Fruit fly (Drosophila melanogaster) whole organism, embryonic: ENCODE results near the gene LManIV.

Experiments used
- Awh ChIP-seq: fragments of 200-800 bp; sonication (Bioruptor generic); IDR thresholded peaks from 2 replicates; pipeline ENCODE4, ENCODE4 v1.3.6; 2022; ENCODE audit warnings: missing biosample characterization, missing genetic modification characterization
- CG10654 ChIP-seq: fragments of 200-800 bp; sonication (Bioruptor generic); optimal IDR thresholded peaks from 2 replicates; lab custom pipeline; 2016; ENCODE audit warnings: missing biosample characterization, missing genetic modification characterization
- CG11504 ChIP-seq: fragments of 200-800 bp; sonication (Bioruptor generic); optimal IDR thresholded peaks from 3 replicates; lab custom pipeline; 2019; ENCODE audit warnings: missing biosample characterization, mild to moderate bottlenecking, missing genetic modification characterization, moderate library complexity
- CG11696 ChIP-seq: fragments of 200-800 bp; sonication (Bioruptor generic); IDR thresholded peaks from 2 replicates; pipeline ENCODE4 v1.3.6; 2022; ENCODE audit warnings: missing biosample characterization, missing genetic modification characterization
- CG12391 ChIP-seq: fragments of 200-800 bp; sonication (Bioruptor generic); optimal IDR thresholded peaks from 3 replicates; lab custom pipeline; 2018; ENCODE audit warnings: missing biosample characterization, mild to moderate bottlenecking, missing genetic modification characterization, moderate library complexity
- CG13424 ChIP-seq: fragments of 200-800 bp; sonication (Bioruptor generic); optimal IDR thresholded peaks from 2 replicates; lab custom pipeline; 2019; ENCODE audit warnings: missing biosample characterization, mild to moderate bottlenecking, missing genetic modification characterization, moderate library complexity
- CG13894 ChIP-seq: fragments of 200-800 bp; sonication (Bioruptor generic); optimal IDR thresholded peaks from 3 replicates; lab custom pipeline; 2018; ENCODE audit warnings: missing biosample characterization, mild to moderate bottlenecking, missing genetic modification characterization, moderate library complexity
- CG16779 ChIP-seq: fragments of 200-800 bp; sonication (Bioruptor generic); IDR thresholded peaks from 2 replicates; pipeline ENCODE4 v1.3.6; 2022; ENCODE audit warnings: missing biosample characterization, missing genetic modification characterization
- CG17829 ChIP-seq: fragments of 200-800 bp; optimal IDR thresholded peaks from 2 replicates; lab custom pipeline; 2019; ENCODE audit warnings: missing biosample characterization, mild to moderate bottlenecking, missing genetic modification characterization, moderate library complexity
- CG1792 ChIP-seq: fragments of 200-800 bp; sonication (Bioruptor generic); optimal IDR thresholded peaks from 2 replicates; lab custom pipeline; 2016; ENCODE audit warnings: missing biosample characterization, missing genetic modification characterization
- CG18619 ChIP-seq: fragments of 200-800 bp; sonication (Bioruptor generic); optimal IDR thresholded peaks from 3 replicates; lab custom pipeline; 2017; ENCODE audit warnings: missing biosample characterization, mild to moderate bottlenecking, missing genetic modification characterization
- CG2202 ChIP-seq: fragments of 200-800 bp; sonication (Bioruptor generic); optimal IDR thresholded peaks from 2 replicates; lab custom pipeline; 2018; ENCODE audit warnings: missing biosample characterization, mild to moderate bottlenecking, missing genetic modification characterization
- CG2678 ChIP-seq: fragments of 200-800 bp; sonication (Bioruptor generic); optimal IDR thresholded peaks from 3 replicates; lab custom pipeline; 2019; ENCODE audit warnings: missing biosample characterization, mild to moderate bottlenecking, missing genetic modification characterization, moderate library complexity
- CG32532 ChIP-seq: fragments of 200-800 bp; sonication (Bioruptor generic); IDR thresholded peaks from 2 replicates; pipeline ENCODE4 v1.3.6; 2022; ENCODE audit warnings: missing biosample characterization, missing genetic modification characterization
- CG3407 ChIP-seq: fragments of 200-800 bp; sonication (Bioruptor generic); optimal IDR thresholded peaks from 2 replicates; lab custom pipeline; 2018; ENCODE audit warnings: missing biosample characterization, mild to moderate bottlenecking, missing genetic modification characterization
- CG3838 ChIP-seq: fragments of 200-800 bp; sonication (Bioruptor generic); optimal IDR thresholded peaks from 3 replicates; lab custom pipeline; 2016; ENCODE audit warnings: missing biosample characterization, missing genetic modification characterization
- CG6254 ChIP-seq: fragments of 200-800 bp; sonication (Bioruptor generic); optimal IDR thresholded peaks from 3 replicates; lab custom pipeline; 2017; ENCODE audit warnings: mild to moderate bottlenecking, missing biosample characterization, missing genetic modification reagents, missing genetic modification characterization
- CG6813 ChIP-seq: fragments of 200-800 bp; sonication (Bioruptor generic); optimal IDR thresholded peaks from 2 replicates; lab custom pipeline; 2017; ENCODE audit warnings: missing biosample characterization, missing genetic modification characterization, mild to moderate bottlenecking, moderate library complexity, missing genetic modification reagents
- CG7357 ChIP-seq: fragments of 200-800 bp; sonication (Bioruptor generic); IDR thresholded peaks from 3 replicates; pipeline ENCODE4 v1.3.6; 2022; ENCODE audit warnings: missing biosample characterization, missing genetic modification characterization
- CG8388 ChIP-seq: fragments of 200-800 bp; sonication (Bioruptor generic); optimal IDR thresholded peaks from 2 replicates; lab custom pipeline; 2019; ENCODE audit warnings: missing biosample characterization, mild to moderate bottlenecking, missing genetic modification characterization, moderate library complexity
- CG9817 ChIP-seq: fragments of 200-800 bp; sonication (Bioruptor generic); optimal IDR thresholded peaks from 2 replicates; lab custom pipeline; 2018; ENCODE audit warnings: missing biosample characterization, mild to moderate bottlenecking, missing genetic modification characterization, moderate library complexity
- CTCF ChIP-seq: fragments of 200-800 bp; sonication (Bioruptor generic); optimal IDR thresholded peaks from 2 replicates; lab custom pipeline; 2017; ENCODE audit warnings: missing biosample characterization, mild to moderate bottlenecking, missing genetic modification characterization, moderate library complexity
- CoRest ChIP-seq: fragments of 200-800 bp; sonication (Bioruptor generic); optimal IDR thresholded peaks from 3 replicates; lab custom pipeline; 2018; ENCODE audit warnings: missing biosample characterization, mild to moderate bottlenecking, missing genetic modification characterization, moderate library complexity
- Dfd ChIP-seq, 2 experiments: fragments of >200 bp; optimal IDR thresholded peaks; 2 replicates each; lab custom pipeline; 2017; ENCODE audit warnings: missing biosample characterization in 2 of 2, missing genetic modification characterization in 2 of 2
- Dref ChIP-seq: fragments of 200-800 bp; sonication (Bioruptor generic); IDR thresholded peaks from 2 replicates; pipeline ENCODE4 v1.3.6; 2022; ENCODE audit warnings: missing biosample characterization, missing genetic modification characterization
- Fer1 ChIP-seq: fragments of 200-800 bp; sonication (Bioruptor generic); optimal IDR thresholded peaks from 2 replicates; lab custom pipeline; 2017; ENCODE audit warnings: missing biosample characterization, mild to moderate bottlenecking, missing genetic modification characterization
- Kr ChIP-seq: fragments of 200-800 bp; sonication (Bioruptor generic); optimal IDR thresholded peaks from 2 replicates; lab custom pipeline; 2017; ENCODE audit warnings: missing biosample characterization, mild to moderate bottlenecking, missing genetic modification characterization
- MBD-R2 ChIP-seq: fragments of 200-800 bp; sonication (Bioruptor generic); IDR thresholded peaks from 2 replicates; pipeline ENCODE4 v1.3.6; 2022; ENCODE audit warnings: missing biosample characterization, missing genetic modification characterization
- Six4 ChIP-seq: fragments of 200-800 bp; sonication (Bioruptor generic); optimal IDR thresholded peaks from 2 replicates; lab custom pipeline; 2016; ENCODE audit warnings: missing biosample characterization, missing genetic modification characterization
- Stat92E ChIP-seq, 3 experiments: fragments of >200 bp in 2 of 3; fragments of 200-800 bp in 1 of 3; sonication (Bioruptor generic) in 1 of 3; optimal IDR thresholded peaks; 2 replicates each; lab custom pipeline; 2017 to 2019; ENCODE audit warnings: missing biosample characterization in 3 of 3, missing genetic modification characterization in 3 of 3, mild to moderate bottlenecking in 1 of 3, moderate library complexity in 1 of 3
- TFAM ChIP-seq: fragments of 200-800 bp; sonication (Bioruptor generic); optimal IDR thresholded peaks from 2 replicates; lab custom pipeline; 2017; ENCODE audit warnings: missing biosample characterization, missing genetic modification characterization, inconsistent platforms
- YL-1 ChIP-seq: fragments of 200-800 bp; sonication (Bioruptor generic); optimal IDR thresholded peaks from 3 replicates; lab custom pipeline; 2017; ENCODE audit warnings: missing biosample characterization, mild to moderate bottlenecking, missing genetic modification characterization
- ab ChIP-seq: fragments of 200-800 bp; sonication (Bioruptor generic); optimal IDR thresholded peaks from 2 replicates; lab custom pipeline; 2016; ENCODE audit warnings: missing biosample characterization, missing genetic modification characterization
- ase ChIP-seq: fragments of 200-800 bp; sonication (Bioruptor generic); IDR thresholded peaks from 3 replicates; pipeline ENCODE4 v1.3.6; 2022; ENCODE audit warnings: missing biosample characterization, missing genetic modification characterization
- caup ChIP-seq: fragments of 200-800 bp; sonication (Bioruptor generic); optimal IDR thresholded peaks from 3 replicates; lab custom pipeline; 2017; ENCODE audit warnings: missing biosample characterization, mild to moderate bottlenecking, missing genetic modification characterization, moderate library complexity; ENCODE audit not compliant: severe bottlenecking
- crol ChIP-seq: fragments of 200-800 bp; sonication (Bioruptor generic); IDR thresholded peaks from 2 replicates; pipeline ENCODE4 v1.3.6; 2022; ENCODE audit warnings: missing biosample characterization, missing genetic modification characterization
- dan ChIP-seq: fragments of 200-800 bp; sonication (Bioruptor generic); IDR thresholded peaks from 2 replicates; pipeline ENCODE4 v1.3.6; 2022; ENCODE audit warnings: missing biosample characterization, missing genetic modification characterization
- dmrt11E ChIP-seq: fragments of 200-800 bp; sonication (Bioruptor generic); optimal IDR thresholded peaks from 3 replicates; lab custom pipeline; 2018; ENCODE audit warnings: missing biosample characterization, mild to moderate bottlenecking, missing genetic modification characterization, moderate library complexity
- fd3F ChIP-seq: fragments of 200-800 bp; sonication (Bioruptor generic); optimal IDR thresholded peaks from 2 replicates; lab custom pipeline; 2018; ENCODE audit warnings: missing biosample characterization, mild to moderate bottlenecking, missing genetic modification characterization, moderate library complexity
- hth ChIP-seq: fragments of >200 bp; optimal IDR thresholded peaks from 2 replicates; lab custom pipeline; 2017; ENCODE audit warnings: inconsistent platforms
- nerfin-2 ChIP-seq: fragments of 200-800 bp; sonication (Bioruptor generic); IDR thresholded peaks from 2 replicates; pipeline ENCODE4 v1.3.6; 2022; ENCODE audit warnings: missing biosample characterization, missing genetic modification characterization; ENCODE audit not compliant: partially characterized antibody
- repo ChIP-seq: fragments of 200-800 bp; sonication (Bioruptor generic); optimal IDR thresholded peaks from 2 replicates; lab custom pipeline; 2016; ENCODE audit warnings: missing biosample characterization, missing genetic modification characterization
- sens ChIP-seq: fragments of 200-800 bp; sonication (Bioruptor generic); peaks from one replicate; lab custom pipeline; 2016; ENCODE audit warnings: missing biosample characterization, missing genetic modification characterization
- slou ChIP-seq: fragments of 200-800 bp; sonication (Bioruptor generic); optimal IDR thresholded peaks from 3 replicates; lab custom pipeline; 2016; ENCODE audit warnings: missing biosample characterization, missing genetic modification characterization
- slp2 ChIP-seq: fragments of 200-800 bp; sonication (Bioruptor generic); optimal IDR thresholded peaks from 2 replicates; lab custom pipeline; 2016; ENCODE audit warnings: missing biosample characterization, missing genetic modification characterization
- sqz ChIP-seq: fragments of 200-800 bp; sonication (Bioruptor generic); optimal IDR thresholded peaks from 3 replicates; lab custom pipeline; 2018; ENCODE audit warnings: missing biosample characterization, mild to moderate bottlenecking, missing genetic modification characterization
- ssp ChIP-seq: fragments of 200-800 bp; sonication (Bioruptor generic); IDR thresholded peaks from 2 replicates; pipeline ENCODE4 v1.3.6; 2022; ENCODE audit warnings: missing biosample characterization, missing genetic modification characterization
- stc ChIP-seq: fragments of 200-800 bp; sonication (Bioruptor generic); IDR thresholded peaks from 2 replicates; pipeline ENCODE4 v1.3.6; 2022; ENCODE audit warnings: missing biosample characterization, missing genetic modification characterization
- tin ChIP-seq: fragments of 200-800 bp; sonication (Bioruptor generic); optimal IDR thresholded peaks from 3 replicates; lab custom pipeline; 2016; ENCODE audit warnings: missing biosample characterization, missing genetic modification characterization
- toy ChIP-seq: fragments of 200-800 bp; sonication (Bioruptor generic); IDR thresholded peaks from 2 replicates; pipeline ENCODE4 v1.3.6; 2022; ENCODE audit warnings: missing biosample characterization, missing genetic modification characterization
- zen ChIP-seq: fragments of 200-800 bp; sonication (Bioruptor generic); optimal IDR thresholded peaks from 3 replicates; lab custom pipeline; 2018; ENCODE audit warnings: missing biosample characterization, mild to moderate bottlenecking, missing genetic modification characterization, moderate library complexity

The LManIV gene

dm6 chr2L:8739984-8740756 lies 32.0 kb downstream of the LManIV start, which contains the start of gene raw (continued):
- TF ChIP-seq CG2678 (tag; lab: Kevin White, UChicago) (peak; percentile 18), Six4 (GFP tag; lab: Kevin White, UChicago) (no peak), CoRest (no peak), stc (GFP tag; lab: Robert Waterston, UW) (no peak), toy (GFP tag; lab: Robert Waterston, UW) (no peak), fd3F (GFP tag; lab: Kevin White, UChicago) (no peak), CG16779 (GFP tag; lab: Robert Waterston, UW) (no peak), Awh (GFP tag; lab: Robert Waterston, UW) (no peak), zen (tag; lab: Kevin White, UChicago) (no peak), Kr (no peak), ssp (GFP tag; lab: Robert Waterston, UW) (no peak), nerfin-2 (GFP tag; lab: Robert Waterston, UW) (no peak), sens (GFP tag; lab: Kevin White, UChicago) (peak; percentile 85), ase (GFP tag; lab: Robert Waterston, UW) (no peak), slp2 (GFP tag; lab: Kevin White, UChicago) (no peak), CG18619 (no peak), CG6254 (no peak), Fer1 (GFP tag; lab: Kevin White, UChicago) (peak; percentile 66), CTCF (GFP tag; lab: Kevin White, UChicago) (no peak), ab (GFP tag; lab: Kevin White, UChicago) (no peak), slou (GFP tag; lab: Kevin White, UChicago) (no peak), sqz (GFP tag; lab: Kevin White, UChicago) (no peak), dan (no peak), tin (GFP tag; lab: Kevin White, UChicago) (no peak), dmrt11E (tag; lab: Kevin White, UChicago) (no peak), Dfd (GFP tag; optimal IDR thresholded peaks at IDR 0.05; lab: Kevin White, UChicago) (no peak), CG2202 (no peak), hth (lab: Kevin White, UChicago) (no peak), MBD-R2 (GFP tag; lab: Robert Waterston, UW) (no peak), CG32532 (no peak), caup (GFP tag; lab: Kevin White, UChicago) (peak; percentile 37), CG10654 (GFP tag; lab: Kevin White, UChicago) (no peak), CG12391 (tag; lab: Kevin White, UChicago) (no peak), repo (GFP tag; lab: Kevin White, UChicago) (no peak), CG1792 (no peak), CG13424 (tag; lab: Kevin White, UChicago) (no peak), CG6813 (peak; percentile 6), CG7357 (GFP tag; lab: Robert Waterston, UW) (no peak), YL-1 (GFP tag; lab: Kevin White, UChicago) (peak; percentile 16), crol (GFP tag; lab: Robert Waterston, UW) (no peak), Stat92E (GFP tag; optimal IDR thresholded peaks at IDR 0.05; lab: Kevin White, UChicago) (no peak), CG11504 (tag; lab: Kevin White, UChicago) (no peak), CG17829 (tag; lab: Kevin White, UChicago) (no peak), CG3838 (GFP tag; lab: Kevin White, UChicago) (no peak), Dref (GFP tag; lab: Robert Waterston, UW) (no peak), CG11696 (GFP tag; lab: Robert Waterston, UW) (no peak), CG13894 (tag; lab: Kevin White, UChicago) (peak; percentile 46), CG9817 (no peak), CG3407 (GFP tag; lab: Kevin White, UChicago) (no peak), CG8388 (GFP tag; lab: Kevin White, UChicago) (no peak), TFAM (GFP tag; lab: Kevin White, UChicago) (no peak)
